Fruit fly (Drosophila melanogaster) whole organism, prepupa: ENCODE data around the gene Ubc87F.

Source experiments
- CG10631 ChIP-seq: fragments of 200-800 bp; sonication (Bioruptor generic); optimal IDR thresholded peaks from 2 replicates; lab custom pipeline; 2016; ENCODE audit warnings: missing biosample characterization, missing genetic modification characterization
- CG11762 ChIP-seq: fragments of 200-800 bp; sonication (Bioruptor generic); optimal IDR thresholded peaks from 3 replicates; lab custom pipeline; 2016; ENCODE audit warnings: missing biosample characterization, missing genetic modification characterization; ENCODE audit not compliant: insufficient read depth
- CG11902 ChIP-seq: fragments of 200-800 bp; sonication (Bioruptor generic); optimal IDR thresholded peaks from 3 replicates; lab custom pipeline; 2016; ENCODE audit warnings: missing biosample characterization, missing genetic modification characterization
- CG15336 ChIP-seq: fragments of 200-800 bp; sonication (Bioruptor generic); IDR thresholded peaks from 2 replicates; pipeline ENCODE4 v1.3.6; 2022; ENCODE audit warnings: missing biosample characterization, missing genetic modification characterization
- CG16779 ChIP-seq: fragments of 200-800 bp; sonication (Bioruptor generic); optimal IDR thresholded peaks from 3 replicates; lab custom pipeline; 2017; ENCODE audit warnings: missing biosample characterization, mild to moderate bottlenecking, missing genetic modification characterization
- CG3032 ChIP-seq: fragments of 200-800 bp; optimal IDR thresholded peaks from 2 replicates; lab custom pipeline; 2019; ENCODE audit warnings: missing biosample characterization, mild to moderate bottlenecking, missing genetic modification characterization, moderate library complexity
- CG31627 ChIP-seq: fragments of 200-800 bp; sonication (Bioruptor generic); optimal IDR thresholded peaks from 3 replicates; lab custom pipeline; 2016; ENCODE audit warnings: missing biosample characterization, missing genetic modification characterization
- CG32006 ChIP-seq: fragments of 200-800 bp; sonication (Bioruptor generic); optimal IDR thresholded peaks from 3 replicates; lab custom pipeline; 2017; ENCODE audit warnings: missing biosample characterization, mild to moderate bottlenecking, missing genetic modification characterization
- CG34406 ChIP-seq: fragments of 200-800 bp; sonication (Bioruptor generic); optimal IDR thresholded peaks from 3 replicates; lab custom pipeline; 2016; ENCODE audit warnings: missing biosample characterization, missing genetic modification characterization
- CG3919 ChIP-seq: fragments of 200-800 bp; sonication (Bioruptor generic); optimal IDR thresholded peaks from 3 replicates; lab custom pipeline; 2016; ENCODE audit warnings: missing biosample characterization, missing genetic modification characterization
- CG4318 ChIP-seq: fragments of 200-800 bp; sonication (Bioruptor generic); optimal IDR thresholded peaks from 3 replicates; lab custom pipeline; 2017; ENCODE audit warnings: missing biosample characterization, mild to moderate bottlenecking, missing genetic modification characterization
- CG6163 ChIP-seq: fragments of 200-800 bp; sonication (Bioruptor generic); IDR thresholded peaks from 3 replicates; pipeline ENCODE4 v1.3.6; 2022; ENCODE audit warnings: missing biosample characterization, missing genetic modification characterization
- CG6276 ChIP-seq: fragments of 200-800 bp; sonication (Bioruptor generic); optimal IDR thresholded peaks from 2 replicates; lab custom pipeline; 2017; ENCODE audit warnings: missing biosample characterization, mild to moderate bottlenecking, missing genetic modification characterization
- CG6792 ChIP-seq: fragments of 200-800 bp; sonication (Bioruptor generic); optimal IDR thresholded peaks from 3 replicates; lab custom pipeline; 2016; ENCODE audit warnings: missing biosample characterization, missing genetic modification characterization
- CG7368 ChIP-seq: fragments of 200-800 bp; sonication (Bioruptor generic); optimal IDR thresholded peaks from 3 replicates; lab custom pipeline; 2016; ENCODE audit warnings: missing biosample characterization, missing genetic modification characterization
- CG8119 ChIP-seq: fragments of 200-800 bp; sonication (Bioruptor generic); IDR thresholded peaks from 3 replicates; pipeline ENCODE4 v1.3.6; 2022; ENCODE audit warnings: missing biosample characterization, missing genetic modification characterization
- CG8632 ChIP-seq: fragments of 200-800 bp; sonication (Bioruptor generic); optimal IDR thresholded peaks from 3 replicates; lab custom pipeline; 2016; ENCODE audit warnings: missing biosample characterization, missing genetic modification characterization
- CG9139 ChIP-seq: fragments of 200-800 bp; sonication (Bioruptor generic); optimal IDR thresholded peaks from 3 replicates; lab custom pipeline; 2017; ENCODE audit warnings: missing biosample characterization, mild to moderate bottlenecking, missing genetic modification characterization
- Eip75B ChIP-seq: fragments of 200-800 bp; sonication (Bioruptor generic); optimal IDR thresholded peaks from 3 replicates; lab custom pipeline; 2016; ENCODE audit warnings: missing biosample characterization, missing genetic modification characterization
- Eip78C ChIP-seq: fragments of 200-800 bp; sonication (Bioruptor generic); peaks from one replicate; lab custom pipeline; 2016; ENCODE audit warnings: missing biosample characterization, missing genetic modification characterization
- Eip93F ChIP-seq: fragments of 200-800 bp; sonication (Bioruptor generic); optimal IDR thresholded peaks from 2 replicates; lab custom pipeline; 2016; ENCODE audit warnings: missing biosample characterization, mild to moderate bottlenecking, missing genetic modification characterization
- Ets21C ChIP-seq: fragments of 200-800 bp; sonication (Bioruptor generic); optimal IDR thresholded peaks from 3 replicates; lab custom pipeline; 2016; ENCODE audit warnings: missing biosample characterization, missing genetic modification characterization
- Ets96B ChIP-seq: fragments of 200-800 bp; optimal IDR thresholded peaks from 2 replicates; lab custom pipeline; 2019; ENCODE audit warnings: missing biosample characterization, mild to moderate bottlenecking, missing genetic modification characterization, moderate library complexity
- Hr38 ChIP-seq: sonication (Bioruptor generic); optimal IDR thresholded peaks from 2 replicates; lab custom pipeline; 2016; ENCODE audit warnings: missing biosample characterization, missing genetic modification characterization
- Hr4 ChIP-seq: fragments of 200-800 bp; sonication (Bioruptor generic); optimal IDR thresholded peaks from 3 replicates; lab custom pipeline; 2016; ENCODE audit warnings: missing biosample characterization, missing genetic modification characterization
- Met ChIP-seq: fragments of 200-800 bp; sonication (Bioruptor generic); optimal IDR thresholded peaks from 3 replicates; lab custom pipeline; 2016; ENCODE audit warnings: missing biosample characterization, missing genetic modification characterization
- OdsH ChIP-seq: fragments of 200-800 bp; sonication (Bioruptor generic); optimal IDR thresholded peaks from 3 replicates; lab custom pipeline; 2016; ENCODE audit warnings: missing biosample characterization, missing genetic modification characterization
- Sox102F ChIP-seq: fragments of 200-800 bp; sonication (Bioruptor generic); optimal IDR thresholded peaks from 2 replicates; lab custom pipeline; 2016; ENCODE audit warnings: missing biosample characterization, mild to moderate bottlenecking, missing genetic modification characterization
- Sox15 ChIP-seq: fragments of 200-800 bp; sonication (Bioruptor generic); optimal IDR thresholded peaks from 3 replicates; lab custom pipeline; 2016; ENCODE audit warnings: missing biosample characterization, missing genetic modification characterization
- achi ChIP-seq: fragments of 200-800 bp; sonication (Bioruptor generic); optimal IDR thresholded peaks from 3 replicates; lab custom pipeline; 2016; ENCODE audit warnings: missing biosample characterization, missing genetic modification characterization
- eg ChIP-seq: fragments of 200-800 bp; sonication (Bioruptor generic); IDR thresholded peaks from 3 replicates; pipeline ENCODE4 v1.3.6; 2022; ENCODE audit warnings: missing biosample characterization, missing genetic modification characterization
- esn ChIP-seq: fragments of 200-800 bp; sonication (Bioruptor generic); optimal IDR thresholded peaks from 2 replicates; lab custom pipeline; 2016; ENCODE audit warnings: missing biosample characterization, mild to moderate bottlenecking, missing genetic modification characterization, moderate library complexity
- fd85E ChIP-seq: fragments of 200-800 bp; sonication (Bioruptor generic); optimal IDR thresholded peaks from 3 replicates; lab custom pipeline; 2016; ENCODE audit warnings: missing biosample characterization, missing genetic modification characterization
- fkh ChIP-seq: fragments of 200-800 bp; sonication (Bioruptor generic); optimal IDR thresholded peaks from 3 replicates; lab custom pipeline; 2017; ENCODE audit warnings: missing biosample characterization, mild to moderate bottlenecking, missing genetic modification characterization, moderate library complexity
- pdm3 ChIP-seq: fragments of 200-800 bp; sonication (Bioruptor generic); optimal IDR thresholded peaks from 3 replicates; lab custom pipeline; 2016; ENCODE audit warnings: missing biosample characterization, missing genetic modification characterization
- salr ChIP-seq, 2 experiments: fragments of 200-800 bp; sonication (Bioruptor generic); optimal IDR thresholded peaks; 3 replicates each; lab custom pipeline; 2016 to 2018; ENCODE audit warnings: missing biosample characterization in 2 of 2, missing genetic modification characterization in 2 of 2, mild to moderate bottlenecking in 1 of 2
- spab ChIP-seq: fragments of 200-800 bp; sonication (Bioruptor generic); optimal IDR thresholded peaks from 2 replicates; lab custom pipeline; 2017; ENCODE audit warnings: missing biosample characterization, mild to moderate bottlenecking, missing genetic modification characterization, missing genetic modification reagents
- ss ChIP-seq, 2 experiments: fragments of 200-800 bp; sonication (Bioruptor generic); optimal IDR thresholded peaks; 2 replicates in 1 of 2; 3 replicates in 1 of 2; lab custom pipeline; 2017 to 2018; ENCODE audit warnings: mild to moderate bottlenecking in 2 of 2, missing biosample characterization in 2 of 2, missing genetic modification characterization in 2 of 2, moderate library complexity in 1 of 2
- svp ChIP-seq: fragments of 200-800 bp; sonication (Bioruptor generic); peaks from one replicate; lab custom pipeline; 2016; ENCODE audit warnings: missing biosample characterization, missing genetic modification characterization
- topi ChIP-seq: fragments of 200-800 bp; sonication (Bioruptor generic); optimal IDR thresholded peaks from 3 replicates; lab custom pipeline; 2016; ENCODE audit warnings: missing biosample characterization, missing genetic modification characterization

Ubc87F gene

DNA sequence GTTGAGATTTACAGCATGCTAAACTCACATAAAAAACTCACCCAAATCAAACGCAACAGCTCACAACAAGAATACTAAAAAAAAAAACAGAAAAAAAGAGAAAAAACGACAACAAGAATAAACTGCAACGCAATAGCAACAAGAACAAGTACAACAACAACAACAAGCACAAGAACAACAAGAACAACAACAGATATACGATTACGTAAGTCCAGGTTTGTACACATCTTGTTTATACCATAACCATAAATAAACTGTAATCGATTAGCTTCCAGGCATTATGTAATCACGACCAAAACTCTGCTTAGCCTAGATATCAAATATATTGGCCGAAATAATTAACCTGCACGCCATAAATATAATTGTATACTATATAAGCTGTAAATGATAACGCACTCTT lies 43.6 kb upstream of the Ubc87F start:
- no peak for TF ChIP-seq Sox102F (GFP tag; lab: Kevin White, UChicago)
- 0 out of 3 replicates have a peak, but pooled peaks have one; percentile 14 for TF ChIP-seq eg (GFP tag; lab: Robert Waterston, UW)
- TF ChIP-seq, all 60 proteins: peak for 1

DNA sequence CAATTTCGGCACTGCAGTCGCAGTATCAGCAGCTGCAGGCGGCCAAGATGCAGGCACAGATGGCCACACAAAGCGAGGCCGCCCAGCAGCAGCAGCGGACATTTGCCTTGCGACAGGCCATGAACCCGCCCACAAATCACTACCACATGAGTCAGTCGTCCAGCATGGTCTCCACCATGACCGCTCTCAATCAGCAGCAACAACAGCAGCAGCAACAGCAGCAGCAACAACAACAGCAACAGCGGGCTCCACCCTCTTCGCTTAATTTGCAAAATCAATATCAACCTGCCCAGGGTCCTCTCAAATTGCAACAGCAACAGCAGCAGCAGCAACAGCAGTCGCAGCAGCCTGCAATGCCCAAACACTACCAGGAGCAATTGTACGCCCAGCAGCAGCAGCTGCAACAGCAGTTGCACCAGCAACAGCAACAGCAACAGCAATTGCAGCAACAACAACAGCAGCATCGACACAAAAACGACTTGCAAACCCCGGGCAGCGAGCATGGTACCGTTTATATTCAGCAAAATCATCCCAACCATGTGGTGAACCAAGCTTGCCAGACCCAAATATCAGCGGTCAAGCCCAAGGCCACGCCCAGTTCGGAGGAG lies 28.2 kb upstream of the Ubc87F start:
- TF ChIP-seq CG9139 (no peak), CG15336 (GFP tag; lab: Robert Waterston, UW) (no peak)

DNA sequence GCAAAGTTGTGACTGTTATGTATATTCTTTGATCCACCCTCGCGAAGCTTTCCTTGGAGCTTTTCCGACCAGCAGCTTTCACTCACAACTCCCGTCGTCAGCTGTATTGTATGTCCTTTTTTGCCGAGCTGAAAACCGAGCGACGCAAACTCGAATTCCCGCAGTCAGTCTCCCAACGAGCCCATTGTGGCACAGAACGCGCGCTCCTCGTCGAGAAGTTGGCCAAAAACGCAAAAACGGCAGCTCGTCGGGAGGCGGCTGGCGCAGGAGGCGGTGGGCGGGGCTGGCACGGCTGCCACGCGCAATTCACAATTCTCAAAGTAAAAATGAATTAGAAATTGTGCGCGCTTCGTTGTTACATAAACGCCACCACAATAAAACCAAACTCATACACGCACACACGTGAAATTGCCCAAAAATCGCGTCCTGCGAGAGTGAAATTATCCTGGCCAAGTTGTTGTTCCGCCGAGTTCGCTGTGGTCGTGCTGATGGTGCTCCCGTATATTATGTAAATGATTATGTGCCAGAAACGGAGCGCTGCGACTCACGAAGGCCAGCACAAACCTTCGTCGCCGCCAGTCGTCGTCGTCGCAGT lies 17.4 kb upstream of the Ubc87F start:
- TF ChIP-seq CG9139 (no peak), svp (peak; percentile 35), CG8119 (GFP tag; lab: Robert Waterston, UW) (no peak), Sox15 (no peak), Hr38 (GFP tag; lab: Kevin White, UChicago) (no peak), Sox102F (GFP tag; lab: Kevin White, UChicago) (no peak)

DNA sequence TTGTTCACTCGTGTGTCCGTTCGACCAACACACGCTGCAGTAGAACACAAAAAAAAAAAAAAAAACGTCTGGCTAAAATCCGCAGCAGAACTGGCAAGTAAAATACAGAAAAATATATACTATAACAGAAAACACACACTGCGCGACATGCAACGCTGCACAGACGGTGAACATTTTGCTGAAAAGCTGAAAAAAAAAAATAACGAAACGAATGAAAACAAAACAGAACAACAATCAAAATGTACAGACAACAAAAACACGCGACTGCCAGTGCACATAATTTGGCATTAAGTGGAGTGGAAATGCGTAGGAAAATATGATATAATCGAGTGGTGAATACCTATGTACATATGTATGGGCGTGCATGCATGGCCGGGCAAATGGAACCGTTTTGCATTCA lies 12.0 kb upstream of the Ubc87F start:
- peak in 1 of 2 experiments; percentile 3 for TF ChIP-seq ss (GFP tag; optimal IDR thresholded peaks at IDR 0.05; lab: Kevin White, UChicago)
- TF ChIP-seq CG31627 = no peak
- 0 out of 3 replicates have a peak, but pooled peaks have one; percentile 22 for TF ChIP-seq CG6163 (GFP tag; lab: Robert Waterston, UW)
- no peak for TF ChIP-seq CG16779
- TF ChIP-seq eg (GFP tag; lab: Robert Waterston, UW) = peak; percentile 29; the same call in 1 of the 3 replicates
- TF ChIP-seq, all 60 proteins: peak for 3

DNA sequence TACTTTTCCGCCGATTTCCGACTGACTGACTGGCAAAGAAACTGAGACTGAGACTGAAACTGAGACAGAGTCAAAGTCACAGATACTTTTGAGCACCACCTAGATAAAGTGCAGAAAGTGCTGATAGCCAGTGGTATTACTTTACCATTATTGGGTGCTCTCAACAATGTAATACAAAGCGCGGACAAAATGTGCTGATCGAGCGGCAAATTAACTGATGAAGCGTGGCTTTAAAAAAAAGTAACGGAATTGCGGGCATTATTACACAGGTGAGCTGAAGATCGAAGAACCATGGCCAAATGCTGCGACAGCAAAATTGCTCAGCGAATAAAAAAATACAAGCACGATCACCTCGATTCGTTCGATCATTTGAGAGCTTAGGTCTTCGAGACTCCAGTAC lies 10.9 kb upstream of the Ubc87F start:
- TF ChIP-seq achi (GFP tag; lab: Kevin White, UChicago) = no peak
- no peak for TF ChIP-seq CG11902 (GFP tag; lab: Kevin White, UChicago)
- no peak for TF ChIP-seq Met
- no peak for TF ChIP-seq Ets21C (GFP tag; lab: Kevin White, UChicago)
- no peak for TF ChIP-seq CG6792 (GFP tag; lab: Kevin White, UChicago)
- TF ChIP-seq Sox102F (GFP tag; lab: Kevin White, UChicago) = no peak
- no peak for TF ChIP-seq Hr4
- no peak for TF ChIP-seq Eip75B (GFP tag; lab: Kevin White, UChicago)
- no peak for TF ChIP-seq CG11762
- TF ChIP-seq CG8632 = no peak
- TF ChIP-seq CG3032 (tag; lab: Kevin White, UChicago) = no peak

DNA sequence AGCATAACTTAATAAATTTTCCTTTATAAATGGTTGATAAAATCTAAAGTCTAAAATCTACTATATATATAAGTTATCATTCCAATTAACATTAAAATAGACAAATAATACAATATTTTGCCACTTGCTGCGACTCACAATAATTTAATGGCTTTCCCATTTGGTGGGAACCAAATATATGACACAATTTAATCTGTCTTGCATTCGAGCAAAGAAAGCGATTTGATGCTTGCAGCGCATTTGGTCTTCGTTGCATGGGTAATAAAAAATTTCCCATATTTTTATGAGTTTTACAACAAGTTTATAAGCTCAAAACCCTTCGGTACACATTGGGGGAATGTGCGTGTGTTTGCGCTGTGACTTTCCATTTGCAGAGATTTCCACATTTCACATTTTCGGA lies 8.8 kb upstream of the Ubc87F start:
- TF ChIP-seq CG10631 (no peak), fkh (no peak), esn (GFP tag; lab: Kevin White, UChicago) (peak; percentile 22), CG34406 (peak; percentile 1), Eip78C (GFP tag; lab: Kevin White, UChicago) (peak; percentile 62), CG11902 (GFP tag; lab: Kevin White, UChicago) (no peak), Ets21C (GFP tag; lab: Kevin White, UChicago) (no peak), CG31627 (no peak), salr (GFP tag; optimal IDR thresholded peaks at IDR 0.05; lab: Kevin White, UChicago) (no peak), CG15336 (GFP tag; lab: Robert Waterston, UW) (peak; percentile 16; the same call in 1 of the 2 replicates), Ets96B (tag; lab: Kevin White, UChicago) (no peak), Eip93F (no peak), CG4318 (no peak), spab (GFP tag; lab: Kevin White, UChicago) (no peak), fd85E (GFP tag; lab: Kevin White, UChicago) (no peak), CG3919 (GFP tag; lab: Kevin White, UChicago) (no peak), CG16779 (no peak), pdm3 (GFP tag; lab: Kevin White, UChicago) (peak; percentile 18), CG9139 (no peak), CG32006 (GFP tag; lab: Kevin White, UChicago) (peak; percentile 50), CG6276 (GFP tag; lab: Kevin White, UChicago) (no peak), CG7368 (GFP tag; lab: Kevin White, UChicago) (no peak), Hr38 (GFP tag; lab: Kevin White, UChicago) (no peak), topi (no peak), svp (peak; percentile 62), CG11762 (no peak), OdsH (peak; percentile 26)
